Worm (Caenorhabditis elegans): ENCODE data around the gene cid-1.

Gene cid-1

DNA sequence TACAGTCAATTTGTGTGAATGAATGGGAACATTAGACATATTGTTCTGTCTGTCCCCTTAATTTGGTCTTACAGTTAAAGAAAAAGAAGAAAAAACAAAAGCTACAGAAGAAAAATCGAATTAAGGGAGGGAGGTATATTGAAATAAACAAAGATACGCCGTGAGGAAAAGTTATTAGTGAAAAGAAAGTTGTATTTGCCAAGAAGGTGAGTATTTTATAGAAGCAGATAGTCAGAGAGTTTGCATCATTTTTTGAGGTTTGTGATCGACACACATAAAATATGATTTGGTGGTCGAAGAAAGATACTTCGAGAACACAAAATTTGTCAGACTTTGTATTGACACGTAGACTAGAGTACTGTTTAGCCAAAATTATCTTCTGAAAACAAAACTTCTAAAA is 26.6 kb downstream of the cid-1 start:
- TF ChIP-seq nhr-129 (tag; optimal IDR thresholded peaks at IDR 0.05), result peak; percentile 91
- TF ChIP-seq gmeb-1 (tag; optimal IDR thresholded peaks at IDR 0.05), result peak; percentile 32
- no peak for TF ChIP-seq nhr-6 (tag; optimal IDR thresholded peaks at IDR 0.05)
- TF ChIP-seq lsy-2 (tag; optimal IDR thresholded peaks at IDR 0.05), result no peak
- TF ChIP-seq fos-1 (tag; optimal IDR thresholded peaks at IDR 0.05), result peak; percentile 60
- peak; percentile 49 for TF ChIP-seq sma-9 (GFP tag; optimal IDR thresholded peaks at IDR 0.05)
- no peak for TF ChIP-seq sma-9 (tag; optimal IDR thresholded peaks at IDR 0.05)
- no peak for TF ChIP-seq unc-62 (GFP tag; optimal IDR thresholded peaks at IDR 0.05)
- TF ChIP-seq crh-2 (tag; optimal IDR thresholded peaks at IDR 0.05), result peak; percentile 24
- TF ChIP-seq nhr-25 (tag; optimal IDR thresholded peaks at IDR 0.05), result peak; percentile 43
- TF ChIP-seq nhr-11 (tag; optimal IDR thresholded peaks at IDR 0.05), result no peak
- TF ChIP-seq blmp-1 (tag; optimal IDR thresholded peaks at IDR 0.05; ENCODE audit: insufficient read depth), result peak; percentile 14

DNA sequence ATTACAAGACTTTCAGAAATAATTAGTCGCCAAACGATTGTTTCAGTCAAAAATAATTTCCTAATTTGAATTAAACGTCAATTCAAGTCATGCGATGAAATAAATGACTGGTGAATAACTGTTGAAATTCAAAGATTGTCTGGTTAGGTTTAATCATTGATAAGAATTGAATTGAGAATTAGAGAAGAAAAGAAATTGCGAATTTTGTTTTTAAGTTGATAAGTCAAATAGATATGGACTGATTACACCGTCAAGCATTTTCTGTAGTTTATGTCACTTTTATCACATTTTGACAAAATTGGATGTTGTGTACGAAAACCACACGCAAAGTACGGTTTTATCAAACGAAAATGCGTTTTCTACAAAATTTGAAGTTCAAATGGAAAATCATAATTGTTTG is 27.5 kb downstream of the cid-1 start:
- TF ChIP-seq peb-1 (tag; optimal IDR thresholded peaks at IDR 0.05) (no peak), alr-1 (tag; optimal IDR thresholded peaks at IDR 0.05) (no peak), nhr-77 (tag; optimal IDR thresholded peaks at IDR 0.05) (no peak), unc-62 (GFP tag; optimal IDR thresholded peaks at IDR 0.05) (no peak), nhr-21 (tag; optimal IDR thresholded peaks at IDR 0.05) (peak; percentile 25), elt-3 (tag; optimal IDR thresholded peaks at IDR 0.05) (no peak), C34F6.9 (tag; optimal IDR thresholded peaks at IDR 0.05) (peak; percentile 14), sma-3 (GFP tag; optimal IDR thresholded peaks at IDR 0.05) (peak; percentile 44), sma-9 (GFP tag; optimal IDR thresholded peaks at IDR 0.05) (peak; percentile 69), sma-9 (tag; optimal IDR thresholded peaks at IDR 0.05) (no peak), fos-1 (tag; optimal IDR thresholded peaks at IDR 0.05) (peak; percentile 97), R02D3.7 (tag; optimal IDR thresholded peaks at IDR 0.05) (no peak), ama-1 (optimal IDR thresholded peaks at IDR 0.05) (no peak), Y55F3AM.14 (GFP tag; optimal IDR thresholded peaks at IDR 0.05) (no peak), ztf-11 (tag; optimal IDR thresholded peaks at IDR 0.05) (no peak), gmeb-1 (tag; optimal IDR thresholded peaks at IDR 0.05) (peak; percentile 58), lin-39 (tag; optimal IDR thresholded peaks at IDR 0.05) (no peak), F13H6.1 (tag; optimal IDR thresholded peaks at IDR 0.05) (peak; percentile 1), lsy-2 (tag; optimal IDR thresholded peaks at IDR 0.05) (peak in 1 of 2 experiments; percentile 28), nhr-25 (tag; optimal IDR thresholded peaks at IDR 0.05) (peak; percentile 53), nhr-10 (tag; optimal IDR thresholded peaks at IDR 0.05) (no peak), ztf-1 (GFP tag; conservative IDR thresholded peaks at IDR 0.05) (no peak), nhr-129 (tag; optimal IDR thresholded peaks at IDR 0.05) (peak; percentile 30), mbf-1 (tag; optimal IDR thresholded peaks at IDR 0.05) (no peak), elt-1 (tag; optimal IDR thresholded peaks at IDR 0.05) (no peak), blmp-1 (tag; optimal IDR thresholded peaks at IDR 0.05; ENCODE audit: insufficient read depth) (no peak), crh-2 (tag; optimal IDR thresholded peaks at IDR 0.05) (peak; percentile 88), zag-1 (tag; optimal IDR thresholded peaks at IDR 0.05) (no peak), ztf-4 (tag; optimal IDR thresholded peaks at IDR 0.05) (no peak), egl-27 (tag; optimal IDR thresholded peaks at IDR 0.05) (no peak), ZK546.5 (tag; optimal IDR thresholded peaks at IDR 0.05) (no peak)

DNA sequence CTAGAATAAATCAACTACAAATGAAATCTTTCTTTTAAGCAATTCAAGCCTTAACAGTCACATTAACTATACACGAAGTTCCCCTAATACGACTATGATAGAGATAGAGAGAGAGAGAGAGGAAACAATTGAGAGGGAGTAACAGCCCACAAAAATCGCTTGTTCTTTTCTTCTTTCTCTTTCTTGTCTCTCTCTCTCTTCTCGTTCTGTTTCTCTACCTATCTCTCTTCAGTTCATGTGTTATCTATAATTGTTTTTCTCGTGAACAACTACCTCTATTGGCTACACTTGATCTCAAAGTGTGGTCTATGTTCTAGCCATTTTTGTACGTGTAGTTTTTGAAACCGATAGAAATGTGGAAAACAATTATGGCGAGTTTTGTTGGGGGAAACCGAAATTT is 28.9 kb downstream of the cid-1 start:
- TF ChIP-seq nhr-25 (tag; optimal IDR thresholded peaks at IDR 0.05) (peak; percentile 92), nhr-129 (tag; optimal IDR thresholded peaks at IDR 0.05) (peak; percentile 80), snpc-4 (tag; optimal IDR thresholded peaks at IDR 0.05) (no peak), sma-3 (GFP tag; optimal IDR thresholded peaks at IDR 0.05) (peak; percentile 63), ztf-1 (GFP tag; conservative IDR thresholded peaks at IDR 0.05) (no peak), crh-2 (tag; optimal IDR thresholded peaks at IDR 0.05) (peak; percentile 86), lin-39 (tag; optimal IDR thresholded peaks at IDR 0.05) (no peak), ZK546.5 (tag; optimal IDR thresholded peaks at IDR 0.05) (no peak), unc-39 (tag; optimal IDR thresholded peaks at IDR 0.05) (no peak), dmd-4 (tag; optimal IDR thresholded peaks at IDR 0.05) (no peak), lin-13 (GFP tag; optimal IDR thresholded peaks at IDR 0.05) (peak; percentile 55), unc-55 (GFP tag; optimal IDR thresholded peaks at IDR 0.05) (peak; percentile 45), ztf-11 (tag; optimal IDR thresholded peaks at IDR 0.05) (no peak), fos-1 (tag; optimal IDR thresholded peaks at IDR 0.05) (peak; percentile 85), peb-1 (tag; optimal IDR thresholded peaks at IDR 0.05) (no peak), nhr-23 (tag; optimal IDR thresholded peaks at IDR 0.05) (no peak), ceh-16 (tag; optimal IDR thresholded peaks at IDR 0.05) (no peak), aly-2 (tag; optimal IDR thresholded peaks at IDR 0.05) (no peak), C34F6.9 (tag; optimal IDR thresholded peaks at IDR 0.05) (peak; percentile 74), ztf-4 (tag; optimal IDR thresholded peaks at IDR 0.05) (peak; percentile 51), nhr-237 (tag; optimal IDR thresholded peaks at IDR 0.05) (no peak), blmp-1 (tag; optimal IDR thresholded peaks at IDR 0.05; ENCODE audit: insufficient read depth) (peak; percentile 70), nhr-11 (tag; optimal IDR thresholded peaks at IDR 0.05) (no peak), lin-11 (tag; optimal IDR thresholded peaks at IDR 0.05) (no peak), Y55F3AM.14 (GFP tag; optimal IDR thresholded peaks at IDR 0.05) (no peak), sma-9 (GFP tag; optimal IDR thresholded peaks at IDR 0.05) (peak; percentile 80), sma-9 (tag; optimal IDR thresholded peaks at IDR 0.05) (no peak), alr-1 (tag; optimal IDR thresholded peaks at IDR 0.05) (no peak), nhr-77 (tag; optimal IDR thresholded peaks at IDR 0.05) (no peak), elt-3 (tag; optimal IDR thresholded peaks at IDR 0.05) (no peak), zag-1 (tag; optimal IDR thresholded peaks at IDR 0.05) (no peak), mab-5 (tag; optimal IDR thresholded peaks at IDR 0.05) (no peak), gmeb-1 (tag; optimal IDR thresholded peaks at IDR 0.05) (peak; percentile 54), F13H6.1 (tag; optimal IDR thresholded peaks at IDR 0.05) (peak; percentile 54), R02D3.7 (tag; optimal IDR thresholded peaks at IDR 0.05) (no peak), skn-1 (tag; optimal IDR thresholded peaks at IDR 0.05) (no peak), nhr-12 (tag; optimal IDR thresholded peaks at IDR 0.05) (no peak), sem-4 (tag; optimal IDR thresholded peaks at IDR 0.05) (no peak)

Measured in whole organism, L2 larva.